Worm (Caenorhabditis elegans): ENCODE data around the gene C34C12.8.

The C34C12.8 gene

DNA sequence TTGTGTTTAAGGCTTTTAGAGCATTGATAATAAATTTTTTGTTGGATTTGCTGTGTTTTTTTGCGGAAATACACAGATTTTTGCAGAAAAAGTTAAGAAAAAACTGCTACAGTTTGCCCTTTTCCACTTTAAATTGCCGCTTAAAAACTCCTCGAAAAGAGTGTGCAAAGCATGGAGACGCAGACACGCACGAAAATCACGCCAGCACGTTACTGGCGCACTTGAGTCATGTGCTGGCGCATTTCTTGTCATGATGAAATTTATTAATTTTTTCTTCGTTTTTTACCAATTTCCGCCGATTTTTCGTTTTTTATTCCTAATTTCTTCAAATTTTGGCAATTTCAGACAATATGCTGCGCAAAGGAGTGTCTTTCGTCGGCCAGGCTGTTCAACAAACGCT, at the start of gene C34C12.8:
Gene C34C12.8, plus strand, starts transcription at position 346 of the 400 bp plus-strand sequence.
- no peak for TF ChIP-seq B0310.2 (tag; optimal IDR thresholded peaks at IDR 0.05)
- peak; percentile 50; the same call in 1 of the 2 replicates for TF ChIP-seq sea-1 (GFP tag; conservative IDR thresholded peaks at IDR 0.05)
- no peak for TF ChIP-seq ama-1 (optimal IDR thresholded peaks at IDR 0.05)
- TF ChIP-seq hmg-4 (GFP tag; optimal IDR thresholded peaks at IDR 0.05): peak; percentile 56
- TF ChIP-seq pes-1 (GFP tag; IDR thresholded peaks at IDR 0.05): peak; percentile 64; the same call in 1 of the 2 replicates
- peak; percentile 46; the same call in 1 of the 2 replicates for TF ChIP-seq flt-1 (GFP tag; IDR thresholded peaks at IDR 0.05)
- TF ChIP-seq ceh-13 (GFP tag; optimal IDR thresholded peaks at IDR 0.05): no peak
- peak; percentile 72 for TF ChIP-seq F13C5.2 (tag; optimal IDR thresholded peaks at IDR 0.05)
- TF ChIP-seq tbx-11 (GFP tag; IDR thresholded peaks at IDR 0.05): no peak
- TF ChIP-seq tra-4 (tag; optimal IDR thresholded peaks at IDR 0.05): no peak
- TF ChIP-seq ceh-36 (tag; optimal IDR thresholded peaks at IDR 0.05): no peak
- no peak for TF ChIP-seq aly-1 (tag; optimal IDR thresholded peaks at IDR 0.05)
- TF ChIP-seq scrt-1 (GFP tag; IDR thresholded peaks at IDR 0.05): no peak
- TF ChIP-seq ets-7 (tag; optimal IDR thresholded peaks at IDR 0.05): no peak
- TF ChIP-seq hnd-1 (tag; optimal IDR thresholded peaks at IDR 0.05): no peak
- 0 out of 2 replicates have a peak, but pooled peaks have one; percentile 30 for TF ChIP-seq tbx-37 (GFP tag; conservative IDR thresholded peaks at IDR 0.05)

DNA sequence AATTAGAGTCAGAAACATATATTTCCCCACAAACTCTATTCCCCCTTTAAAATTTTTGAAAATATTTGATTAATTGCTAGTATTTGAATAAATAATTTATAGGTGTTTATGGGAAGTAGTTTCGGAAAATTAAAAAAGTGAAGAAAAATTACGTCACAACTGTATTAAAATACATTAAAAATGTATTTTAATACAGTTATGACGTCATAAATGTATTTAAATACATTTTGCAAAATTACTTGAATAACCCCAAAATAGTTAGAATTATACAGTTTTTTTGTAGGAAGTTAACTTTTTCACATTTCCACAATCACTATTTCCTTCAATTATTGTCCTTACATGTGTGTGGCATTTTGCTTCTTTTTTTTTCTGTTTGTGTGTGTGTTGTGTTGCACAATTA, 46.8 kb upstream of the C34C12.8 start:
- no peak for TF ChIP-seq ama-1 (optimal IDR thresholded peaks at IDR 0.05)
- TF ChIP-seq tbx-37 (GFP tag; conservative IDR thresholded peaks at IDR 0.05): no peak
- TF ChIP-seq scrt-1 (GFP tag; IDR thresholded peaks at IDR 0.05): no peak
- TF ChIP-seq hnd-1 (tag; optimal IDR thresholded peaks at IDR 0.05): no peak
- TF ChIP-seq aly-1 (tag; optimal IDR thresholded peaks at IDR 0.05): no peak
- no peak for TF ChIP-seq F13C5.2 (tag; optimal IDR thresholded peaks at IDR 0.05)

DNA sequence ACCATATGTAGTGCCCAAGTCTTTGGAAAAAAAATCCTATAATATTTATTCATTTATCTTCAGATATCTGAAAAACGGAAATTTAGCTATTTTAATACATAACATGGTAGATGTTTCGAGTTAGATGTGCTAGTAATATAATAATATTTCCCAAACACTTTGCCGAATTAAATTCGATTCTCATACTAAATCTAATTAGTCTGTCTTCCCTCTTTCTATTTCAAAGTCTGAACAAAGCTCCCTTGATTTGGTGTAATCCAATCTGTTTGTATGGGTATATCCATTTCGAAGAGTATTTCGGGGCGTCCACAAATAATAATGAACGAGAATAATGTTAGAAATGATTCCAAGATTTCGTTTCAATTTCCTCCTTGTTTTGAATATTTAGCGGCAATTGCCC, 45.8 kb upstream of the C34C12.8 start:
- TF ChIP-seq ceh-13 (GFP tag; optimal IDR thresholded peaks at IDR 0.05) (no peak), tra-4 (tag; optimal IDR thresholded peaks at IDR 0.05) (no peak), hmg-4 (GFP tag; optimal IDR thresholded peaks at IDR 0.05) (no peak), F13C5.2 (tag; optimal IDR thresholded peaks at IDR 0.05) (no peak), ama-1 (optimal IDR thresholded peaks at IDR 0.05) (no peak), pes-1 (GFP tag; IDR thresholded peaks at IDR 0.05) (no peak), sea-1 (GFP tag; conservative IDR thresholded peaks at IDR 0.05) (no peak), flt-1 (GFP tag; IDR thresholded peaks at IDR 0.05) (no peak), ceh-36 (tag; optimal IDR thresholded peaks at IDR 0.05) (no peak), tbx-11 (GFP tag; IDR thresholded peaks at IDR 0.05) (no peak), scrt-1 (GFP tag; IDR thresholded peaks at IDR 0.05) (no peak), hmbx-1 (tag; optimal IDR thresholded peaks at IDR 0.05) (no peak)

DNA sequence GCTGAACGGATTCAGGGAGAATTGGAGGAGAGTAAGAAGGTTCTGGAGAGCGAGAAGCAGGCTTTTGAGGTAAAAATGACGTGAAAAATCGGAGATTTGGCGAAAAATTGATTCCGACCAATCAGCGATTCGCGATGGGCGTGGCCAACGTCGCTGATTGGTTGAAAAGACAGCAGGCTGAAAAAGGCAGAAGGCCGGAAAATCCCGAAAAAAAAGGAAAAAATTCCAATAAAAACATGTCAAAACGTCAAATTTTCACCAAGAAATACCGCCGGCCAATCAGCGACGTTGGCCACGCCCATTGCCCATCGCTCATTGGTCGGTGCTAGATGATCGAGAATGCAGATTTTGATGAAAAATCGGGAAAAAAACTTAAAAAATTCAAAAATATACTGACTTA, 42.8 kb upstream of the C34C12.8 start:
- TF ChIP-seq tra-4 (tag; optimal IDR thresholded peaks at IDR 0.05) (no peak), hmg-4 (GFP tag; optimal IDR thresholded peaks at IDR 0.05) (no peak), ets-7 (tag; optimal IDR thresholded peaks at IDR 0.05) (no peak), ceh-36 (tag; optimal IDR thresholded peaks at IDR 0.05) (no peak), pes-1 (GFP tag; IDR thresholded peaks at IDR 0.05) (no peak), sea-1 (GFP tag; conservative IDR thresholded peaks at IDR 0.05) (no peak), B0310.2 (tag; optimal IDR thresholded peaks at IDR 0.05) (no peak), flt-1 (GFP tag; IDR thresholded peaks at IDR 0.05) (no peak), ama-1 (optimal IDR thresholded peaks at IDR 0.05) (no peak), scrt-1 (GFP tag; IDR thresholded peaks at IDR 0.05) (no peak), tbx-11 (GFP tag; IDR thresholded peaks at IDR 0.05) (no peak), hmbx-1 (tag; optimal IDR thresholded peaks at IDR 0.05) (no peak), hnd-1 (tag; optimal IDR thresholded peaks at IDR 0.05) (no peak), tbx-37 (GFP tag; conservative IDR thresholded peaks at IDR 0.05) (no peak), aly-1 (tag; optimal IDR thresholded peaks at IDR 0.05) (no peak), F13C5.2 (tag; optimal IDR thresholded peaks at IDR 0.05) (no peak), ceh-13 (GFP tag; optimal IDR thresholded peaks at IDR 0.05) (no peak)

DNA sequence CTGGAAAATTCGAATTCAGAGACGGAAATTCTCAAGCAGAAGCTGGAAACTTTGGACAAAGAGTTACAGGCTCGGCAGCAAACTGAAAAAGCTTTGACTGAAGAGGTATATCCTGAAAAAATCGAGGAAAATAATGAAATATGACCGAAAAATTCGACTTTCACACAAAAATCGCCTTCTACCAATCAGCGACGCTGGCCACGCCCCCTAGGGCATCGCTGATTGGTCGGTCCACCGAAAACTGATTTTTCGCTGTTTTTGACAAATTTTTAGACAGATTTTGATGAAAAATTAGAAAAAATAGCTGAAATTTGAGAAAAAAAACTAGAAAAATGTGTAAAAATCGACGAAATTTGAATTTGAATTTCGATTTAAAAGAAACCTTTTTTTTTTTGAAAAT, 41.3 kb upstream of the C34C12.8 start:
- TF ChIP-seq sea-1 (GFP tag; conservative IDR thresholded peaks at IDR 0.05): no peak

DNA sequence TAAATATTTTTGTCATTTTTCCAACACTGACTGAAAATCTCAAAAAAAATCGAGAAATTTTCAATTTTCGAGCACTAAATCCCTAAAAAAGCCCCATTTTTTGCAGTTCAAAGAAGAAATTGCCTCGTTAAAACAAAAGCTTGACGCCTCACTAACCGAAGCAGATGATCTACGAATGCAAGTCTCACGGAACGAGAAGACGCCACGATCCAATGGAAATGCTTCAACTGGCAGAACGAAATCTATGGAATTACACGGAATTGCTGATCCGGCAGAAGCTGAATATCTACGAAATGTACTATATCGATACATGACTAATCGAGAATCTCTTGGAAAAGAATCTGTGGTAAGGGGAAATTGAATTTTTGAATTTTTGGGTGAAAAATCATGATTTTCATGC, 36.3 kb upstream of the C34C12.8 start:
- no peak for TF ChIP-seq pes-1 (GFP tag; IDR thresholded peaks at IDR 0.05)
- 0 out of 2 replicates have a peak, but pooled peaks have one; percentile 4 for TF ChIP-seq tbx-37 (GFP tag; conservative IDR thresholded peaks at IDR 0.05)

DNA sequence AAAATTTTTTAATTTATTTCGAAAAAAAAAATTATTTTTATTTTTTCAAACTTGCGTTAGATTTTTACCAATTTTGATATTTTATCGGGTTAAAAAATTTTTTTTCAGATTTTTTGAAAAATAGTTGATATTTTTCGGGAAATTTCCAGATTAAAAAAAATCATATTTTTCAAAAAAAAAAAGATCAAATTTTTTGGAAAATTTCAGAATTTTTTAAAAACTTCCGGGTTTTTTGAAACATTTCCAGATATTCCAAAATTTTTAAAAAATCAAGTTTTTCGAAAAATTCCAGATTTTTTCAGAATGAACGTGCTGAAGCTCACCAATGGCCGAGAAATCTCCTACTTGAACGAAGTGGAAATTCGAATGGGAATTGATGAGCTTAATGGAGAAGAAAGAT, 34.8 kb upstream of the C34C12.8 start, which contains the start of gene metl-18:
Gene metl-18, plus strand, starts transcription at position 301 of the 400 bp plus-strand sequence.
- TF ChIP-seq hmbx-1 (tag; optimal IDR thresholded peaks at IDR 0.05) (no peak), ets-7 (tag; optimal IDR thresholded peaks at IDR 0.05) (no peak), B0310.2 (tag; optimal IDR thresholded peaks at IDR 0.05) (no peak), hmg-4 (GFP tag; optimal IDR thresholded peaks at IDR 0.05) (no peak), tra-4 (tag; optimal IDR thresholded peaks at IDR 0.05) (no peak), tbx-11 (GFP tag; IDR thresholded peaks at IDR 0.05) (no peak)

DNA sequence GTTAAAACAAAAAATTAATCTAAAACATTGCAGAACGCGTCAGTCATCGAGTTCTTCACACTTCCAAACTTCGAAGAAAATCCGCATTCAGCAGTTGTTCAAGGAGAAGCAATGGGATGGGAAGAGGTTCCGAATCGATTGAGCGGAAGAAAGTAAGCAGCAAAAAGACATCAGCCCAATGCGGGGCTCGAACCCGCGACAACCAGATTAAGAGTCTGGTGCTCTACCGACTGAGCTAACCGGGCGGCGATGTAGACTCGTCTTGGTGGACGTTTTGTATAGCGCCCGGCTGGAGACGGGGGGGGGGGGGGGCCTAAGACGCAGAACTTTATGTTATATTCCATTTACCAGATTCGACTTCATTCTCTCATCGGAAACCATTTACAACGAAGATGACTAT, 33.5 kb upstream of the C34C12.8 start:
- TF ChIP-seq scrt-1 (GFP tag; IDR thresholded peaks at IDR 0.05) (0 out of 2 replicates have a peak, but pooled peaks have one; percentile 19), ceh-36 (tag; optimal IDR thresholded peaks at IDR 0.05) (no peak), B0310.2 (tag; optimal IDR thresholded peaks at IDR 0.05) (no peak), pes-1 (GFP tag; IDR thresholded peaks at IDR 0.05) (0 out of 2 replicates have a peak, but pooled peaks have one; percentile 5), hmg-4 (GFP tag; optimal IDR thresholded peaks at IDR 0.05) (no peak), F13C5.2 (tag; optimal IDR thresholded peaks at IDR 0.05) (no peak)

DNA sequence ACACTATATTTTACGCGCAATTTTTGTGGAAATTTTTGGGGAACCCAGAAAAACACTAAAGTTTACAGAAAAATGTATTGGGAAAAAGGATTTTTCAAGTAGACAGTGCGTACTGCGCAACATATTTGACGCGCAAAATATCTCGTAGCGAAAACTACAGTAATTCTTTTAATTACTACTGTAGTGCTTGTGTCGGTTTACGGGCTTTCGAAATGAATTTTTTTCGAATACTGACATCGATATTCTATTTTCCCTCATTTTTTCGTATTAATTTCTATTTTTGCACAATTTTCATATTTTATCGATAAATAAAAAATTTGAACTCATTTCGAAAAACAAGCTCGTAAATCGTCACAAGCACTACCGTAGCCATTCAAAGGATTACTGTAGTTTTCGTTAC, 31.6 kb upstream of the C34C12.8 start:
- no peak for TF ChIP-seq sea-1 (GFP tag; conservative IDR thresholded peaks at IDR 0.05)
- no peak for TF ChIP-seq flt-1 (GFP tag; IDR thresholded peaks at IDR 0.05)
- no peak for TF ChIP-seq tra-4 (tag; optimal IDR thresholded peaks at IDR 0.05)
- TF ChIP-seq scrt-1 (GFP tag; IDR thresholded peaks at IDR 0.05): no peak
- TF ChIP-seq B0310.2 (tag; optimal IDR thresholded peaks at IDR 0.05): no peak
- TF ChIP-seq aly-1 (tag; optimal IDR thresholded peaks at IDR 0.05): no peak
- TF ChIP-seq ama-1 (optimal IDR thresholded peaks at IDR 0.05): no peak
- no peak for TF ChIP-seq F13C5.2 (tag; optimal IDR thresholded peaks at IDR 0.05)
- TF ChIP-seq ets-7 (tag; optimal IDR thresholded peaks at IDR 0.05): no peak
- TF ChIP-seq ceh-36 (tag; optimal IDR thresholded peaks at IDR 0.05): no peak
- no peak for TF ChIP-seq tbx-37 (GFP tag; conservative IDR thresholded peaks at IDR 0.05)
- no peak for TF ChIP-seq hmg-4 (GFP tag; optimal IDR thresholded peaks at IDR 0.05)
- no peak for TF ChIP-seq hmbx-1 (tag; optimal IDR thresholded peaks at IDR 0.05)
- no peak for TF ChIP-seq tbx-11 (GFP tag; IDR thresholded peaks at IDR 0.05)
- TF ChIP-seq pes-1 (GFP tag; IDR thresholded peaks at IDR 0.05): no peak
- no peak for TF ChIP-seq ceh-13 (GFP tag; optimal IDR thresholded peaks at IDR 0.05)
- no peak for TF ChIP-seq hnd-1 (tag; optimal IDR thresholded peaks at IDR 0.05)

All from whole organism, early embryonic.